Worm (Caenorhabditis elegans) whole organism, L4 larva: ENCODE measurements around the gene F13H8.1.

ENCODE experiments used
- D1046.2 ChIP-seq: fragments of 200-800 bp; sonication (Bioruptor generic); IDR thresholded peaks from 2 replicates; pipeline ENCODE4 v1.3.6; 2022; ENCODE audit warnings: missing genetic modification characterization, missing compliant biosample characterization
- hmg-1.1 ChIP-seq: fragments of 200-800 bp; sonication (Bioruptor generic); IDR thresholded peaks from 2 replicates; pipeline ENCODE4 v1.3.6; 2022; ENCODE audit warnings: missing genetic modification reagents, missing genetic modification characterization, missing compliant biosample characterization
- snpc-4 ChIP-seq: fragments of 150-350 bp; optimal IDR thresholded peaks from 2 replicates; lab custom pipeline; 2014; ENCODE audit warnings: missing biosample characterization, missing genetic modification characterization

ce11 chrII:6283074-6283473 is at the start of gene F13H8.1:
- no peak for TF ChIP-seq D1046.2 (GFP tag; lab: Robert Waterston, UW)
- no peak for TF ChIP-seq hmg-1.1 (GFP tag; lab: Robert Waterston, UW)
- TF ChIP-seq snpc-4 (tag; lab: Kevin White, UChicago) = no peak
